Worm (Caenorhabditis elegans): ENCODE measurements around the gene clec-172.

- TF ChIP-seq him-1 (tag; optimal IDR thresholded peaks at IDR 0.05) (no peak), W03F9.2 (tag; optimal IDR thresholded peaks at IDR 0.05) (no peak)
Observed at ce11 chrIV:1561884-1562283, 45.5 kb upstream of the clec-172 start, which contains the start of gene hpo-6.
